Worm (Caenorhabditis elegans): ENCODE measurements around the gene Y46E12BL.2.

Y46E12BL.2 gene

DNA sequence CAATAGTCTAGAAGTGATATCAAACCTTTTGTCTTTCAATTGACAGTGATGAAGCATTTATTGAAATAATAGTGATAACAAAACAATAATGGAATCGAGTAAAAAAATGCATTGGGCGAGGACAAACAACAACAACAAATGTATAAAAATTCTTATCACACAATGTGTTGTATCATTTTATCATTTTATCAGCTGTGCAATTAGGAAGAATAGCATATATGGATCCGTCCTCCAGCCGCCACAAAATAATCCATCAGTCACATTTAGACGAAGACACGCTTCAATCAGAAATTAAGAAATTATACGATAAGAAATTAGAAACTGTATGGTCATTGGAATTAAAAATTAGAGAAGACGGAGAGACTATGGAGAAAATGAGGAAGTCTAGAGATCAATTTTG, 18.8 kb downstream of the Y46E12BL.2 start, which contains the start of gene tig-3:
tig-3 (minus strand) TSS at position 200 of the 400 bp plus-strand sequence.
- TF ChIP-seq F13C5.2 (tag; optimal IDR thresholded peaks at IDR 0.05) (no peak), aly-1 (tag; optimal IDR thresholded peaks at IDR 0.05) (no peak), tbx-37 (GFP tag; conservative IDR thresholded peaks at IDR 0.05) (no peak), tbx-11 (GFP tag; IDR thresholded peaks at IDR 0.05) (no peak)

- TF ChIP-seq pes-1 (GFP tag; IDR thresholded peaks at IDR 0.05): no peak
- TF ChIP-seq ets-7 (tag; optimal IDR thresholded peaks at IDR 0.05): no peak
- no peak for TF ChIP-seq hnd-1 (tag; optimal IDR thresholded peaks at IDR 0.05)
- TF ChIP-seq B0310.2 (tag; optimal IDR thresholded peaks at IDR 0.05): no peak
- TF ChIP-seq aly-1 (tag; optimal IDR thresholded peaks at IDR 0.05): no peak
- TF ChIP-seq tbx-11 (GFP tag; IDR thresholded peaks at IDR 0.05): no peak
- TF ChIP-seq hmg-4 (GFP tag; optimal IDR thresholded peaks at IDR 0.05): no peak
Measured at ce11 chrII:15253980-15254493, 21.3 kb downstream of the Y46E12BL.2 start.

ce11 chrII:15255801-15256200, 23.1 kb downstream of the Y46E12BL.2 start:
- TF ChIP-seq hmg-4 (GFP tag; optimal IDR thresholded peaks at IDR 0.05) (no peak), scrt-1 (GFP tag; IDR thresholded peaks at IDR 0.05) (no peak)

ce11 chrII:15256932-15257331, 24.2 kb downstream of the Y46E12BL.2 start:
- no peak for TF ChIP-seq tbx-11 (GFP tag; IDR thresholded peaks at IDR 0.05)
- no peak for TF ChIP-seq tbx-37 (GFP tag; conservative IDR thresholded peaks at IDR 0.05)
- no peak for TF ChIP-seq tra-4 (tag; optimal IDR thresholded peaks at IDR 0.05)
- TF ChIP-seq pes-1 (GFP tag; IDR thresholded peaks at IDR 0.05): no peak
- no peak for TF ChIP-seq ceh-13 (GFP tag; optimal IDR thresholded peaks at IDR 0.05)
- TF ChIP-seq ets-7 (tag; optimal IDR thresholded peaks at IDR 0.05): no peak
- no peak for TF ChIP-seq flt-1 (GFP tag; IDR thresholded peaks at IDR 0.05)
- TF ChIP-seq ceh-36 (tag; optimal IDR thresholded peaks at IDR 0.05): no peak
- TF ChIP-seq hmbx-1 (tag; optimal IDR thresholded peaks at IDR 0.05): no peak
- no peak for TF ChIP-seq B0310.2 (tag; optimal IDR thresholded peaks at IDR 0.05)
- TF ChIP-seq sea-1 (GFP tag; conservative IDR thresholded peaks at IDR 0.05): no peak
- no peak for TF ChIP-seq F13C5.2 (tag; optimal IDR thresholded peaks at IDR 0.05)
- TF ChIP-seq ama-1 (optimal IDR thresholded peaks at IDR 0.05): no peak
- no peak for TF ChIP-seq scrt-1 (GFP tag; IDR thresholded peaks at IDR 0.05)
- no peak for TF ChIP-seq aly-1 (tag; optimal IDR thresholded peaks at IDR 0.05)
- no peak for TF ChIP-seq hnd-1 (tag; optimal IDR thresholded peaks at IDR 0.05)
- no peak for TF ChIP-seq hmg-4 (GFP tag; optimal IDR thresholded peaks at IDR 0.05)

ce11 chrII:15258668-15259067, 25.9 kb downstream of the Y46E12BL.2 start:
- no peak for TF ChIP-seq tra-4 (tag; optimal IDR thresholded peaks at IDR 0.05)
- no peak for TF ChIP-seq tbx-37 (GFP tag; conservative IDR thresholded peaks at IDR 0.05)
- no peak for TF ChIP-seq scrt-1 (GFP tag; IDR thresholded peaks at IDR 0.05)
- TF ChIP-seq ama-1 (optimal IDR thresholded peaks at IDR 0.05): no peak
- no peak for TF ChIP-seq B0310.2 (tag; optimal IDR thresholded peaks at IDR 0.05)
- TF ChIP-seq flt-1 (GFP tag; IDR thresholded peaks at IDR 0.05): no peak
- TF ChIP-seq tbx-11 (GFP tag; IDR thresholded peaks at IDR 0.05): no peak
- no peak for TF ChIP-seq hnd-1 (tag; optimal IDR thresholded peaks at IDR 0.05)
- no peak for TF ChIP-seq ets-7 (tag; optimal IDR thresholded peaks at IDR 0.05)
- TF ChIP-seq ceh-13 (GFP tag; optimal IDR thresholded peaks at IDR 0.05): no peak
- no peak for TF ChIP-seq ceh-36 (tag; optimal IDR thresholded peaks at IDR 0.05)
- no peak for TF ChIP-seq aly-1 (tag; optimal IDR thresholded peaks at IDR 0.05)
- no peak for TF ChIP-seq hmg-4 (GFP tag; optimal IDR thresholded peaks at IDR 0.05)
- TF ChIP-seq F13C5.2 (tag; optimal IDR thresholded peaks at IDR 0.05): no peak

DNA sequence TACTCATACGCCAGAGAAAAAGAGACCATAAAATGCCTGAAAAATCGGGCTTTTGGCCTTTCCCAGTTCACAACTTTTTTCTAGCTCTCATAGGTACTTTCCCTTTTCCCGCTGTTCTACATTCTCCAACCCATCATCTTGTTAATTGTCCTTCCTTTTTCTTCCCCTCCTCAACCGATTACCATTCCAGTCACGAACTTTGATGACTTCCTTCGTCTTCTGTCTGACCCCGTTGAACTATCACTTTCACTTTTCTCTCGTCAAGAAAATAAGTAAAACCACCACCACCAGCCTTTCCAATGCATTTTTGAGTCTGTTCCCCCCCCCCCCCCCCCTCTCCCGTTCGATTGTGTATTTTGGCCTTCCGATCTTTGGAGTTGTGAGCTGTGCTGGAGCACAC, 27.8 kb downstream of the Y46E12BL.2 start:
- TF ChIP-seq sea-1 (GFP tag; conservative IDR thresholded peaks at IDR 0.05) (no peak), tbx-11 (GFP tag; IDR thresholded peaks at IDR 0.05) (no peak), pes-1 (GFP tag; IDR thresholded peaks at IDR 0.05) (no peak), F13C5.2 (tag; optimal IDR thresholded peaks at IDR 0.05) (no peak), aly-1 (tag; optimal IDR thresholded peaks at IDR 0.05) (no peak), hmg-4 (GFP tag; optimal IDR thresholded peaks at IDR 0.05) (no peak), tbx-37 (GFP tag; conservative IDR thresholded peaks at IDR 0.05) (no peak), ets-7 (tag; optimal IDR thresholded peaks at IDR 0.05) (no peak), hmbx-1 (tag; optimal IDR thresholded peaks at IDR 0.05) (no peak), ama-1 (optimal IDR thresholded peaks at IDR 0.05) (no peak), ceh-36 (tag; optimal IDR thresholded peaks at IDR 0.05) (no peak), hnd-1 (tag; optimal IDR thresholded peaks at IDR 0.05) (no peak), ceh-13 (GFP tag; optimal IDR thresholded peaks at IDR 0.05) (no peak), tra-4 (tag; optimal IDR thresholded peaks at IDR 0.05) (no peak), scrt-1 (GFP tag; IDR thresholded peaks at IDR 0.05) (no peak), flt-1 (GFP tag; IDR thresholded peaks at IDR 0.05) (no peak)

- TF ChIP-seq tbx-11 (GFP tag; IDR thresholded peaks at IDR 0.05) (peak; percentile 47; the same call in 1 of the 2 replicates), F13C5.2 (tag; optimal IDR thresholded peaks at IDR 0.05) (no peak)
Measured at ce11 chrII:15261082-15261481, 28.3 kb downstream of the Y46E12BL.2 start.

ce11 chrII:15263054-15263755, 30.5 kb downstream of the Y46E12BL.2 start:
- no peak for TF ChIP-seq tra-4 (tag; optimal IDR thresholded peaks at IDR 0.05)
- TF ChIP-seq tbx-11 (GFP tag; IDR thresholded peaks at IDR 0.05): no peak
- TF ChIP-seq ceh-36 (tag; optimal IDR thresholded peaks at IDR 0.05): no peak
- TF ChIP-seq hmg-4 (GFP tag; optimal IDR thresholded peaks at IDR 0.05): peak; percentile 77
- TF ChIP-seq B0310.2 (tag; optimal IDR thresholded peaks at IDR 0.05): no peak
- peak; percentile 38 for TF ChIP-seq F13C5.2 (tag; optimal IDR thresholded peaks at IDR 0.05)
- TF ChIP-seq sea-1 (GFP tag; conservative IDR thresholded peaks at IDR 0.05): 0 out of 2 replicates have a peak, but pooled peaks have one; percentile 42
- no peak for TF ChIP-seq hnd-1 (tag; optimal IDR thresholded peaks at IDR 0.05)
- no peak for TF ChIP-seq scrt-1 (GFP tag; IDR thresholded peaks at IDR 0.05)
- TF ChIP-seq aly-1 (tag; optimal IDR thresholded peaks at IDR 0.05): no peak
- no peak for TF ChIP-seq hmbx-1 (tag; optimal IDR thresholded peaks at IDR 0.05)
- no peak for TF ChIP-seq tbx-37 (GFP tag; conservative IDR thresholded peaks at IDR 0.05)
- TF ChIP-seq pes-1 (GFP tag; IDR thresholded peaks at IDR 0.05): no peak

Data from whole organism, early embryonic.